Worm (Caenorhabditis elegans): Measurements from ENCODE around the gene fln-2.

Gene fln-2

DNA sequence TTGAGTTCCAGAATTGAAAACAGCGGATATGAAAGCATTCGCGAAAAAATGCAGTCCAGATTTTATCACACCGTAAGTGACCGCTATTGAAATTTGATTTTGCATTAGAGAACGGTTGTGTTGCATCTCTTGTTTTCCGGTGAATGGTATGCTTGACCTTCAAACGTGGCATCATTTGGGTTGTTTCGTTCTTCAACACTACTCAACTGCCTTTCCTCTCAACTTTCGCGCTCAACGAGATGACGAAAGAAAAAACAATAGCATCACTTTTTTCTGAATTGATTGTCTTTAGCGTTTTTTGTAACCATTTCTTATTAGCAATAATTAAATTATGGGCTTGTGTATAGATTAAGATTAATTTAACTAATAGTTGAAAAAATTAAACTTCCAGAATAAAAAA is 5.0 kb downstream of the fln-2 start:
- no peak for TF ChIP-seq ceh-14 (tag; optimal IDR thresholded peaks at IDR 0.05)
- no peak for TF ChIP-seq pros-1 (tag; optimal IDR thresholded peaks at IDR 0.05)

DNA sequence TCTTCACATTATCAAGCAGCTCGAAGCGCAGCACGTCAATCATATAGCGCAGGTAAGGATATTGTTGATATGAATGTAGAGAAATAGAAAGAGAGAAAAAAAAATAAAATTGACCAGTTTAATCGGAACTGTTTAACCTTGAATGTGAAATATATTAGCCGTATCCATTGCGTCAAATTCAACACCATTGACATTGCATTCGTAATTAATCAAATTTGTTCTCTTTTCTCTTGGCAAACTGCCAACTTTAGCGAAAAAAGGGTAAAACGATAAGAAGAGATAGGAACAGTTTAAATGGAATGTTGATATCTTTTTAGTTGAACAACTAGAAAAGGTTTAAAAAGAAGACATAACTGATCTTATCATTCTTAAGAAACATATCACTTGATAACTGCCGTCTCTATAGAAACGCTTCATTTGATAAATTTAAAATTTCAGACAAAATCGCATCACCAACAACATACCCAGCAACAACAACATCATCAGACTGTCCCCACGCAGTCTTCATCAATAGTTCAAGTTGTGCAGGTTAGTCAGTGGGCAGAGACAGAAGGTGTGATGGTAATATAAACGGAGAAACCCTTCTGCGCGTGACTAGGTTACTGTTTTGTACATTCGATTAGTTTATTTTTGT is 6.2 kb downstream of the fln-2 start:
- TF ChIP-seq C08G9.2 (tag; optimal IDR thresholded peaks at IDR 0.05) (no peak), zip-5 (tag; optimal IDR thresholded peaks at IDR 0.05) (no peak), nhr-11 (tag; optimal IDR thresholded peaks at IDR 0.05) (no peak)

ce11 chrX:9405922-9406321 is 8.4 kb downstream of the fln-2 start:
- TF ChIP-seq unc-55 (GFP tag; optimal IDR thresholded peaks at IDR 0.05) (no peak), elt-2 (tag; optimal IDR thresholded peaks at IDR 0.05) (peak; percentile 11)

DNA sequence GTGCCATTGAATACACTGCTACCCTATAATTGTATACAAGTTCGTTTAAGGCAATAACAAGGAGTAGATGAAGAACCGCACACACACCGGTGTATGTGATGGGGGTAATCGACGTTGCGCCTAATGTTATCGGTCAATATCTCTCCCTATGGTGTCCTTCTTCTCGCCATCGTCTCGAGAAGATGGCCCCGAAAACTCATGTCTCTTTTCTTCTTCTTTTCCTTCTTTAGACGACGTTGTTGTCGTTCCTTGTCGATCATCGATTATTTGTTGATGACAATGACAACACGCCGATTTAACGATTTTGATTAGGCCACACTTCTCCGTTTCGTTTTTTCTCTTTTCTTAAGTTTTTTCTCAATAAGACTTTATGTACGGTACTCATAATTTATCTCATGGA is 11.6 kb downstream of the fln-2 start:
- no peak for TF ChIP-seq ref-2 (tag; optimal IDR thresholded peaks at IDR 0.05)
- no peak for TF ChIP-seq zip-5 (tag; optimal IDR thresholded peaks at IDR 0.05)
- no peak for TF ChIP-seq unc-42 (tag; optimal IDR thresholded peaks at IDR 0.05)
- TF ChIP-seq che-1 (tag; optimal IDR thresholded peaks at IDR 0.05): no peak

- TF ChIP-seq rnt-1 (tag; optimal IDR thresholded peaks at IDR 0.05): no peak
- TF ChIP-seq ceh-22 (tag; optimal IDR thresholded peaks at IDR 0.05): peak; percentile 7
These were observed 13.2 kb downstream of the fln-2 start for ce11 chrX:9410747-9411146.

ce11 chrX:9411675-9412074 is 14.2 kb downstream of the fln-2 start:
- TF ChIP-seq odd-2 (tag; optimal IDR thresholded peaks at IDR 0.05): no peak
- TF ChIP-seq dve-1 (tag; optimal IDR thresholded peaks at IDR 0.05): no peak
- TF ChIP-seq madf-2 (tag; optimal IDR thresholded peaks at IDR 0.05): no peak
- no peak for TF ChIP-seq elt-4 (tag; optimal IDR thresholded peaks at IDR 0.05)
- TF ChIP-seq pat-9 (tag; optimal IDR thresholded peaks at IDR 0.05): no peak
- no peak for TF ChIP-seq lim-6 (tag; optimal IDR thresholded peaks at IDR 0.05)
- no peak for TF ChIP-seq ceh-45 (GFP tag; IDR thresholded peaks at IDR 0.05)
- no peak for TF ChIP-seq F13H6.1 (tag; optimal IDR thresholded peaks at IDR 0.05)
- no peak for TF ChIP-seq pqm-1 (tag; optimal IDR thresholded peaks at IDR 0.05)
- TF ChIP-seq pha-2 (tag; optimal IDR thresholded peaks at IDR 0.05): no peak
- no peak for TF ChIP-seq hlh-30 (tag; optimal IDR thresholded peaks at IDR 0.05; ENCODE audit: insufficient read depth)

DNA sequence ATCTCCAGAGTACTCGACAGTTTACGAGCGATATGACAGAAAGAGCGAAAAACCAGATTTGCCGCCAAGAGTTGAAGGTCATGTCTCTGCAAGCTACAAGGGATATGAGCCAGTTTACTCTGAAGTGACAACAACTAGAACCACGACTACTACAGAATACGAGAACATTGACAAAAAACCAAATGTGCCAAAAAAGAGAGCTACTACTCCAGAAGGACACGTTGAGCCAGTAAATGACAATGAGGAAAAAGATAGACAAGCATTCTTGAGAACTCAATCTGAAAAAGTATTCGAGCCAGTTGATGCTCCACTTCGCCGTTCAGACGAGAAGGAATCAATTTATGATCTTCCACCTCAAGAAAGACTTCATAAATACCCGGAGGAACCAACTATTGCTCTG is 19.8 kb downstream of the fln-2 start:
- no peak for TF ChIP-seq tbx-7 (tag; optimal IDR thresholded peaks at IDR 0.05)
- no peak for TF ChIP-seq Y22D7AL.16 (tag; optimal IDR thresholded peaks at IDR 0.05)
- TF ChIP-seq pax-1 (tag; optimal IDR thresholded peaks at IDR 0.05): no peak
- no peak for TF ChIP-seq fkh-6 (tag; optimal IDR thresholded peaks at IDR 0.05)
- TF ChIP-seq odd-2 (tag; optimal IDR thresholded peaks at IDR 0.05): no peak
- no peak for TF ChIP-seq pha-2 (tag; optimal IDR thresholded peaks at IDR 0.05)
- no peak for TF ChIP-seq lin-11 (tag; optimal IDR thresholded peaks at IDR 0.05)
- TF ChIP-seq hlh-6 (tag; optimal IDR thresholded peaks at IDR 0.05): no peak
- TF ChIP-seq dmd-4 (tag; optimal IDR thresholded peaks at IDR 0.05; ENCODE audit: borderline replicate concordance): no peak
- no peak for TF ChIP-seq lim-6 (tag; optimal IDR thresholded peaks at IDR 0.05)
- no peak for TF ChIP-seq che-1 (tag; optimal IDR thresholded peaks at IDR 0.05)
- no peak for TF ChIP-seq ets-4 (tag; optimal IDR thresholded peaks at IDR 0.05)
- TF ChIP-seq ceh-48 (tag; optimal IDR thresholded peaks at IDR 0.05): no peak
- no peak for TF ChIP-seq ref-2 (tag; optimal IDR thresholded peaks at IDR 0.05)
- no peak for TF ChIP-seq ceh-2 (tag; optimal IDR thresholded peaks at IDR 0.05)
- TF ChIP-seq T23F11.4 (GFP tag; optimal IDR thresholded peaks at IDR 0.05): no peak
- no peak for TF ChIP-seq ztf-16 (tag; optimal IDR thresholded peaks at IDR 0.05)
